Fruit fly (Drosophila melanogaster) whole organism: ENCODE data around the gene Acsf3.

Experiments used
- Dll ChIP-seq: fragments of >200 bp; optimal IDR thresholded peaks from 2 replicates; lab custom pipeline; 2017
- EcR ChIP-seq, 2 experiments: fragments of >200 bp; optimal IDR thresholded peaks; 2 replicates each; lab custom pipeline; 2017; ENCODE audit warnings: missing biosample characterization in 2 of 2, missing genetic modification characterization in 2 of 2, missing genetic modification reagents in 2 of 2
- psq ChIP-seq: fragments of >200 bp; optimal IDR thresholded peaks from 2 replicates; lab custom pipeline; 2017
- usp ChIP-seq: fragments of >200 bp; optimal IDR thresholded peaks from 2 replicates; lab custom pipeline; 2017; ENCODE audit warnings: missing biosample characterization, missing genetic modification characterization, mixed read lengths

DNA sequence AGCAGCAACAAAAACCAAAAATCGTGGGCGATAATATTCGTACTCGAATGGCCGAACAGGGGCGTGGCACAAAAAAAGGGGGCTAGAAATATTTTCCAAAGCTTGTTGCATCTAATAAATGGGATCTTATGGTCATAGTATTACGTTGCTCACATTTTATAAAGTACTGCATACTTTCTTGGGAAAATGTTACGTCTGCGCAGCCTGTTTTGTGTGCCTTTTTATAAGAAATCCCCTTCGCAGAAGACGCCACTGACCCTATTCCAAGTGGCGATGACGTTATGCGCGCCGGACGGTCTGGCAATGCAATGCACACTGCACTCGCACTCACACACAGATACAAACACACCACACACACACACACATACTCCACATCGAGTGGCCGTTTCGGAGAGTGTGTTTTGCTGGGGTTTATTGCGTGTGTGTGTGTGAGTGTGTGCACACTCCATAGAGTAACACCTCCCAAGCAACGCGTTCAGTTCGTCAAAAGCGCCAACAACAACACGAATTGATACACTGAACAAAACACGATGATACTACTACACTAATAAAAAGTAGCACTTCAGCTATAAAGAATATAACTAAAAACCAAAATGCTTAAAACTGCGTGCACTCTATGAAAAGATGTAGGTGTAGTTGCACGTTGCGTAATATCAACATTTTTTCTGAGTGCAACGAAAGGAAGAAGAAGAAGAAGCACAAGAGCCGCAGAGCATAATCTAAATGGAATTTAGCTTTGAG, 35.5 kb upstream of the Acsf3 start:
- TF ChIP-seq usp (GFP tag; lab: Kevin White, UChicago) (no peak), Dll (lab: Kevin White, UChicago) (no peak), EcR (GFP tag; optimal IDR thresholded peaks at IDR 0.05; lab: Kevin White, UChicago) (no peak), psq (lab: Kevin White, UChicago) (no peak)
